Comparison of ENCODE assay signal across 5 fruit fly cellular contexts in the genomic region with DNA sequence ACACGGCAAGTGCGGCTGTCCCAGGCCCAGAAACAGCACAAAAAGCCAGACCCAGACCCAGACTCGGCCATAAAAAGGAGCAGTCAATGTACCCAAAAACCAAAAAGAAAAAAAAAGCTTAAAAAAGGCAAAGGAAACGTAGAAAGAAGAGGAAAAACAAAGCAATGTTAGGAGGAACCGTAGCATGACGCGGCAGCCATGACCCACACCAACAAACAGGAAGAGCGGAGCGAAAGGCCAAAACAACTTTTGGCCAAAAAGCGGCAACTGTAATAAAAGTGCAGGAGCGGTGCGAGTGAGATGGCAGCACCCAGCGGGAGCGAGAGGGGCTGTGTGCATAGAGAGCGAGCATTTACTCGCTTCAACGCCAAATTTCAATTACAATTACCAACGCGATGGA.
TF ChIP-seq lines count a peak whose summit lies in the region.

No protein-coding gene starts in this region.

- no peak for TF ChIP-seq CTCF in whole organism, embryonic (GFP tag; optimal IDR thresholded peaks at IDR 0.05; lab: Kevin White, UChicago)

TF ChIP-seq in whole organism, 6 proteins besides CTCF, POLR2A, EP300 and RAD21:
- peak; percentile 35 for TF ChIP-seq Dll (optimal IDR thresholded peaks at IDR 0.05; lab: Kevin White, UChicago)
- peak in 1 of 2 experiments; percentile 75 for TF ChIP-seq EcR (GFP tag; optimal IDR thresholded peaks at IDR 0.05; lab: Kevin White, UChicago)
- no peak for TF ChIP-seq pan (optimal IDR thresholded peaks at IDR 0.05; lab: Kevin White, UChicago)
- no peak for TF ChIP-seq CG8478 (optimal IDR thresholded peaks at IDR 0.05; lab: Kevin White, UChicago)
- TF ChIP-seq usp (GFP tag; optimal IDR thresholded peaks at IDR 0.05; lab: Kevin White, UChicago), result no peak
- TF ChIP-seq psq (optimal IDR thresholded peaks at IDR 0.05; lab: Kevin White, UChicago), result no peak

TF ChIP-seq in whole organism, embryonic, 481 proteins besides CTCF, POLR2A, EP300 and RAD21:
- TF ChIP-seq CG2199 (GFP tag; IDR thresholded peaks at IDR 0.05; lab: Robert Waterston, UW) (no peak), CG17912 (GFP tag; optimal IDR thresholded peaks at IDR 0.05; lab: Kevin White, UChicago) (no peak), CG15479 (GFP tag; optimal IDR thresholded peaks at IDR 0.05; lab: Kevin White, UChicago) (no peak), nom (GFP tag; optimal IDR thresholded peaks at IDR 0.05; lab: Kevin White, UChicago) (peak; percentile 32), Ravus (GFP tag; IDR thresholded peaks at IDR 0.05; lab: Robert Waterston, UW) (no peak), CG1832 (GFP tag; optimal IDR thresholded peaks at IDR 0.05; lab: Kevin White, UChicago) (peak; percentile 20), CG6175 (GFP tag; IDR thresholded peaks at IDR 0.05; lab: Robert Waterston, UW) (no peak), dmrt99B (tag; optimal IDR thresholded peaks at IDR 0.05; lab: Kevin White, UChicago) (no peak), yki (optimal IDR thresholded peaks at IDR 0.05; lab: Kevin White, UChicago) (no peak), hkb (optimal IDR thresholded peaks at IDR 0.05; lab: Kevin White, UChicago) (no peak), hkb (GFP tag; IDR thresholded peaks at IDR 0.05; lab: Robert Waterston, UW) (no peak), YL-1 (GFP tag; optimal IDR thresholded peaks at IDR 0.05; lab: Kevin White, UChicago) (no peak), CG10654 (GFP tag; optimal IDR thresholded peaks at IDR 0.05; lab: Kevin White, UChicago) (no peak), sim (GFP tag; IDR thresholded peaks at IDR 0.05; lab: Robert Waterston, UW) (no peak), br (optimal IDR thresholded peaks at IDR 0.05; lab: Kevin White, UChicago) (no peak), sob (GFP tag; IDR thresholded peaks at IDR 0.05; lab: Robert Waterston, UW) (no peak), Drgx (GFP tag; IDR thresholded peaks at IDR 0.05; lab: Robert Waterston, UW) (0 out of 2 replicates have a peak, but pooled peaks have one; percentile 20), CG14441 (GFP tag; IDR thresholded peaks at IDR 0.05; lab: Robert Waterston, UW) (no peak)

TF ChIP-seq in whole organism, prepupa, 60 proteins besides CTCF, POLR2A, EP300 and RAD21:
- TF ChIP-seq Eip78C (GFP tag; lab: Kevin White, UChicago), result peak; percentile 17
- TF ChIP-seq esn (GFP tag; optimal IDR thresholded peaks at IDR 0.05; lab: Kevin White, UChicago), result no peak
- peak; percentile 62; the same call in 2 of the 3 replicates for TF ChIP-seq CG6163 (GFP tag; IDR thresholded peaks at IDR 0.05; lab: Robert Waterston, UW)
- peak; percentile 30 for TF ChIP-seq vri (GFP tag; optimal IDR thresholded peaks at IDR 0.05; lab: Kevin White, UChicago)
- TF ChIP-seq CG11762 (GFP tag; optimal IDR thresholded peaks at IDR 0.05; lab: Kevin White, UChicago; ENCODE audit: insufficient read depth), result no peak
- peak; percentile 18 for TF ChIP-seq Lpt (GFP tag; optimal IDR thresholded peaks at IDR 0.05; lab: Kevin White, UChicago)
- TF ChIP-seq lz (GFP tag; optimal IDR thresholded peaks at IDR 0.05; lab: Kevin White, UChicago), result no peak
- peak; percentile 11 for TF ChIP-seq Sox102F (GFP tag; optimal IDR thresholded peaks at IDR 0.05; lab: Kevin White, UChicago)
- no peak for TF ChIP-seq spab (GFP tag; optimal IDR thresholded peaks at IDR 0.05; lab: Kevin White, UChicago)
- no peak for TF ChIP-seq cyc (GFP tag; optimal IDR thresholded peaks at IDR 0.05; lab: Kevin White, UChicago)
- peak; percentile 19 for TF ChIP-seq CG6808 (GFP tag; optimal IDR thresholded peaks at IDR 0.05; lab: Kevin White, UChicago)
- TF ChIP-seq salr (GFP tag; optimal IDR thresholded peaks at IDR 0.05; lab: Kevin White, UChicago), result no peak
- TF ChIP-seq net (GFP tag; optimal IDR thresholded peaks at IDR 0.05; lab: Kevin White, UChicago), result no peak
- TF ChIP-seq CG6792 (GFP tag; optimal IDR thresholded peaks at IDR 0.05; lab: Kevin White, UChicago), result no peak
- no peak for TF ChIP-seq CG4318 (GFP tag; optimal IDR thresholded peaks at IDR 0.05; lab: Kevin White, UChicago)
- peak; percentile 25 for TF ChIP-seq CG6854 (GFP tag; optimal IDR thresholded peaks at IDR 0.05; lab: Kevin White, UChicago)
- TF ChIP-seq dsx (GFP tag; optimal IDR thresholded peaks at IDR 0.05; lab: Kevin White, UChicago; ENCODE audit: poor library complexity, severe bottlenecking), result no peak
- no peak for TF ChIP-seq Ets21C (GFP tag; optimal IDR thresholded peaks at IDR 0.05; lab: Kevin White, UChicago)

TF ChIP-seq in whole organism, pupa, 21 proteins besides CTCF, POLR2A, EP300 and RAD21:
- TF ChIP-seq fd96Ca (GFP tag; IDR thresholded peaks at IDR 0.05; lab: Robert Waterston, UW), result peak; percentile 63; the same call in 1 of the 3 replicates
- no peak for TF ChIP-seq CG8159 (tag; optimal IDR thresholded peaks at IDR 0.05; lab: Kevin White, UChicago)
- TF ChIP-seq CG12605 (GFP tag; IDR thresholded peaks at IDR 0.05; lab: Robert Waterston, UW), result peak; percentile 31; the same call in 1 of the 2 replicates
- peak; percentile 37 for TF ChIP-seq CG13204 (GFP tag; optimal IDR thresholded peaks at IDR 0.05; lab: Kevin White, UChicago)
- TF ChIP-seq CG14655 (GFP tag; optimal IDR thresholded peaks at IDR 0.05; lab: Kevin White, UChicago), result no peak
- TF ChIP-seq EcR (GFP tag; optimal IDR thresholded peaks at IDR 0.05; lab: Kevin White, UChicago), result peak; percentile 33
- TF ChIP-seq CG4496 (GFP tag; IDR thresholded peaks at IDR 0.05; lab: Robert Waterston, UW), result peak; percentile 56; the same call in 2 of the 3 replicates
- peak; percentile 31 for TF ChIP-seq Pif1A (GFP tag; optimal IDR thresholded peaks at IDR 0.05; lab: Kevin White, UChicago)

TF ChIP-seq in whole organism, wandering third instar larva, 38 proteins besides CTCF, POLR2A, EP300 and RAD21:
- TF ChIP-seq jim (GFP tag; optimal IDR thresholded peaks at IDR 0.05; lab: Kevin White, UChicago) (no peak), CrebA (GFP tag; optimal IDR thresholded peaks at IDR 0.05; lab: Kevin White, UChicago; ENCODE audit: borderline replicate concordance) (peak; percentile 26), Dif (GFP tag; optimal IDR thresholded peaks at IDR 0.05; lab: Kevin White, UChicago; ENCODE audit: partially characterized antibody) (peak; percentile 10), dl (GFP tag; optimal IDR thresholded peaks at IDR 0.05; lab: Kevin White, UChicago; ENCODE audit: insufficient read depth in 1 of 2, partially characterized antibody in 2 of 2) (peak in 1 of 2 experiments; percentile 16), psq (GFP tag; optimal IDR thresholded peaks at IDR 0.05; lab: Kevin White, UChicago) (peak; percentile 67)
